Worm (Caenorhabditis elegans) whole organism, midembryonic: ENCODE results near the gene col-127.

Experiments used
- T22C8.4 ChIP-seq: fragments of 200-800 bp; sonication (Bioruptor generic); IDR thresholded peaks from 2 replicates; pipeline ENCODE4 v1.3.6; 2022; ENCODE audit warnings: missing genetic modification characterization, missing compliant biosample characterization
- flt-1 ChIP-seq: fragments of 200-800 bp; sonication (Bioruptor generic); IDR thresholded peaks from 2 replicates; pipeline ENCODE4 v1.3.6; 2022; ENCODE audit warnings: missing genetic modification characterization, missing compliant biosample characterization
- klf-2 ChIP-seq: fragments of 200-800 bp; sonication (Bioruptor generic); conservative IDR thresholded peaks from 2 replicates; pipeline ENCODE4 v1.3.6; 2022; ENCODE audit warnings: missing genetic modification reagents, missing genetic modification characterization, missing compliant biosample characterization
- ref-1 ChIP-seq: fragments of 200-800 bp; sonication (Bioruptor generic); conservative IDR thresholded peaks from 2 replicates; pipeline ENCODE4 v1.3.6; 2022; ENCODE audit warnings: missing genetic modification reagents, missing genetic modification characterization, missing compliant biosample characterization
- tab-1 ChIP-seq: fragments of 200-800 bp; sonication (Bioruptor generic); IDR thresholded peaks from 2 replicates; pipeline ENCODE4 v1.3.6; 2022; ENCODE audit warnings: missing genetic modification characterization, missing compliant biosample characterization
- ztf-23 ChIP-seq: fragments of 200-800 bp; sonication (Bioruptor generic); IDR thresholded peaks from 2 replicates; pipeline ENCODE4 v1.3.6; 2022; ENCODE audit warnings: missing genetic modification reagents, missing genetic modification characterization, missing compliant biosample characterization
- ztf-29 ChIP-seq: fragments of 200-800 bp; sonication (Bioruptor generic); IDR thresholded peaks from 2 replicates; pipeline ENCODE4 v1.3.6; 2022; ENCODE audit warnings: missing genetic modification reagents, missing genetic modification characterization, missing compliant biosample characterization

DNA sequence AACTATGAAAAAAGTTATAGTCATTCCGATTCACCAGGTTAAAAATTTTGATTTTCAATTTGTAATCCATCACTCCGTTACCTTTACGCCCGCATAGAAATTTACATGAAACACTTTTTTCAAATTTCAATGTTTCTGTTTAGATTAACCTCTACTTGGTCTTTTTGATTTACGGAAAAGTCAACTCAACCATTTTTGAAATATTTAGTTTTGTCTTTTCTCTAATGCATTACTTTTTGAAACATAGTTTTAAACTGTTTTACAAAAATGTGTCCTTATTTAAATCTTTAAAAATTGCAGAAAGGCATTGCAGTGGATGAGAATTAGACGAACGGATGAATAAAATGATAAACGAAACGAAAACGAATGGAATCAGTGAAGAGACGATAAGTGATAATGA, 7.2 kb upstream of the col-127 start, which contains the start of gene gtl-2:
- TF ChIP-seq ztf-29 (GFP tag; lab: Robert Waterston, UW) (no peak), flt-1 (GFP tag; lab: Robert Waterston, UW) (no peak), klf-2 (GFP tag; lab: Robert Waterston, UW) (no peak), tab-1 (GFP tag; lab: Robert Waterston, UW) (no peak), ztf-23 (GFP tag; lab: Robert Waterston, UW) (no peak), T22C8.4 (GFP tag; lab: Robert Waterston, UW) (no peak), ref-1 (no peak)
